Fruit fly (Drosophila melanogaster): Measurements from ENCODE around the gene for.

Gene for

DNA sequence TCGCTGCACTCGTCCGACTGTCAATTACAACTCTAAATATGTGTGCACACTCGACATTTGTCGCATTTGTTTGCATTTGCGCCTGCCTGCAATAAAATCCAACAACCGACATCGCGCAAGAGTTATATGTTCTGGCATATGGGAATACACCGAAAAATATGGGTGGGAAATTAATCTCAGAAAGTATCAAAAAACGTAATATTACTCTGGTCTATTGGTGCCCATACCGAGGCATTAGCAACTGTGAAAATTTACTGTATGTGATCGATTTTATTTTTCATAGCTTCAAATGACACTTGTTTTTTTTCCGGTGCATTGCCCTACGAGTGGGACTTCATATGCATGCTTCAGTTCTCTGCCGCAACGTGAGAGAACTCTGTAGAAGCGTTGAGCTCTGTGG, 82.8 kb downstream of the for start (continued):
- TF ChIP-seq CG10209 (GFP tag; optimal IDR thresholded peaks at IDR 0.05) (peak; percentile 65), grau (tag; optimal IDR thresholded peaks at IDR 0.05) (peak; percentile 76), CG17361 (GFP tag; IDR thresholded peaks at IDR 0.05) (peak; percentile 68), zfh2 (GFP tag; optimal IDR thresholded peaks at IDR 0.05) (no peak), cg (GFP tag; optimal IDR thresholded peaks at IDR 0.05) (no peak), CG11398 (GFP tag; optimal IDR thresholded peaks at IDR 0.05) (peak; percentile 47), Bgb (GFP tag; IDR thresholded peaks at IDR 0.05; ENCODE audit: partially characterized antibody) (no peak), CG6272 (GFP tag; IDR thresholded peaks at IDR 0.05) (peak; percentile 77), dmrt99B (tag; optimal IDR thresholded peaks at IDR 0.05) (peak; percentile 83), bcd (GFP tag; optimal IDR thresholded peaks at IDR 0.05) (peak; percentile 70), Fer2 (tag; optimal IDR thresholded peaks at IDR 0.05) (peak; percentile 4), da (GFP tag; optimal IDR thresholded peaks at IDR 0.05) (peak; percentile 37), HHEX (GFP tag; optimal IDR thresholded peaks at IDR 0.05) (peak; percentile 52), Mrtf (GFP tag; IDR thresholded peaks at IDR 0.05) (peak; percentile 52; the same call in 1 of the 3 replicates), CG8478 (optimal IDR thresholded peaks at IDR 0.05) (no peak), CG6683 (GFP tag; optimal IDR thresholded peaks at IDR 0.05) (no peak), CG17802 (tag; optimal IDR thresholded peaks at IDR 0.05) (peak; percentile 54), Sry-δ (GFP tag; optimal IDR thresholded peaks at IDR 0.05) (peak; percentile 25), Nf-YA (GFP tag; IDR thresholded peaks at IDR 0.05) (peak; percentile 55; the same call in 1 of the 2 replicates), CG12659 (GFP tag; optimal IDR thresholded peaks at IDR 0.05) (peak; percentile 35), HLHmδ (GFP tag; optimal IDR thresholded peaks at IDR 0.05) (no peak), eve (GFP tag; optimal IDR thresholded peaks at IDR 0.05) (no peak), CG17912 (GFP tag; optimal IDR thresholded peaks at IDR 0.05) (no peak), CG8290 (GFP tag; optimal IDR thresholded peaks at IDR 0.05) (peak; percentile 62), CG8290 (tag; optimal IDR thresholded peaks at IDR 0.05) (peak; percentile 16 to 79), p53 (GFP tag; optimal IDR thresholded peaks at IDR 0.05) (peak; percentile 20), CG4707 (GFP tag; optimal IDR thresholded peaks at IDR 0.05) (peak; percentile 63), Trl (optimal IDR thresholded peaks at IDR 0.05) (no peak), Trl (GFP tag; optimal IDR thresholded peaks at IDR 0.05) (peak; percentile 70), CG11560 (tag; IDR thresholded peaks at IDR 0.05) (peak; percentile 26; the same call in 1 of the 3 replicates), esg (GFP tag; conservative IDR thresholded peaks at IDR 0.05) (peak; percentile 51), ind (GFP tag; optimal IDR thresholded peaks at IDR 0.05) (peak; percentile 65), Blimp-1 (GFP tag; optimal IDR thresholded peaks at IDR 0.05) (peak; percentile 83), CG7963 (GFP tag; IDR thresholded peaks at IDR 0.05; ENCODE audit: partially characterized antibody) (no peak), CG10147 (GFP tag; optimal IDR thresholded peaks at IDR 0.05) (no peak), CG11456 (GFP tag; IDR thresholded peaks at IDR 0.05) (peak; percentile 65; the same call in 1 of the 3 replicates), disco-r (GFP tag; optimal IDR thresholded peaks at IDR 0.05) (peak; percentile 15), Rx (GFP tag; IDR thresholded peaks at IDR 0.05) (peak; percentile 84), gt (GFP tag; IDR thresholded peaks at IDR 0.05) (peak; percentile 60), CG11504 (tag; optimal IDR thresholded peaks at IDR 0.05) (peak; percentile 83), CG9609 (GFP tag; optimal IDR thresholded peaks at IDR 0.05) (peak; percentile 80), HmgZ (tag; optimal IDR thresholded peaks at IDR 0.05) (peak; percentile 31), Side (GFP tag; optimal IDR thresholded peaks at IDR 0.05) (peak; percentile 76), cwo (GFP tag; optimal IDR thresholded peaks at IDR 0.05) (no peak), z (GFP tag; IDR thresholded peaks at IDR 0.05) (0 out of 3 replicates have a peak, but pooled peaks have one; percentile 13), ci (GFP tag; IDR thresholded peaks at IDR 0.05) (peak; percentile 93), CG13894 (tag; optimal IDR thresholded peaks at IDR 0.05) (no peak), br (optimal IDR thresholded peaks at IDR 0.05) (no peak), CG16813 (GFP tag; IDR thresholded peaks at IDR 0.05; ENCODE audit: partially characterized antibody) (no peak), pho (GFP tag; optimal IDR thresholded peaks at IDR 0.05) (peak; percentile 37), az2 (GFP tag; optimal IDR thresholded peaks at IDR 0.05) (peak; percentile 81), kah (GFP tag; optimal IDR thresholded peaks at IDR 0.05) (peak; percentile 15)
